Fruit fly (Drosophila melanogaster): ENCODE results near the gene Ktl.

The Ktl gene

dm6 chr3R:20866204-20866603, 30.9 kb downstream of the Ktl start, which contains the start of gene KaiR1D (continued):
- TF ChIP-seq scrt (GFP tag; optimal IDR thresholded peaks at IDR 0.05) (peak; percentile 87), ase (GFP tag; IDR thresholded peaks at IDR 0.05) (no peak), CG7745 (tag; optimal IDR thresholded peaks at IDR 0.05) (no peak)

dm6 chr3R:20859845-20860244, 37.3 kb downstream of the Ktl start, which contains the start of gene Ir93a:
Gene Ir93a, minus strand, starts transcription at chr3R:20859945.
- no peak for TF ChIP-seq so (GFP tag; IDR thresholded peaks at IDR 0.05)
- no peak for TF ChIP-seq chif (GFP tag; optimal IDR thresholded peaks at IDR 0.05)
- TF ChIP-seq Xrp1 (GFP tag; IDR thresholded peaks at IDR 0.05) = no peak
- no peak for TF ChIP-seq CG2875 (GFP tag; optimal IDR thresholded peaks at IDR 0.05)
- TF ChIP-seq al (GFP tag; IDR thresholded peaks at IDR 0.05) = no peak
- TF ChIP-seq nau (GFP tag; optimal IDR thresholded peaks at IDR 0.05) = no peak
- TF ChIP-seq kah (GFP tag; optimal IDR thresholded peaks at IDR 0.05) = no peak
- TF ChIP-seq CG2712 (tag; optimal IDR thresholded peaks at IDR 0.05) = no peak
- no peak for TF ChIP-seq CG7745 (tag; optimal IDR thresholded peaks at IDR 0.05)
- no peak for TF ChIP-seq chm (GFP tag; IDR thresholded peaks at IDR 0.05)
- no peak for TF ChIP-seq Drgx (GFP tag; IDR thresholded peaks at IDR 0.05)
- TF ChIP-seq fd102C (GFP tag; optimal IDR thresholded peaks at IDR 0.05) = no peak
- TF ChIP-seq psq (GFP tag; optimal IDR thresholded peaks at IDR 0.05) = no peak
- no peak for TF ChIP-seq CG17186 (GFP tag; optimal IDR thresholded peaks at IDR 0.05)
- no peak for TF ChIP-seq dmrt11E (tag; optimal IDR thresholded peaks at IDR 0.05)
- TF ChIP-seq CG8765 (GFP tag; IDR thresholded peaks at IDR 0.05) = no peak
- no peak for TF ChIP-seq CG3995 (GFP tag; optimal IDR thresholded peaks at IDR 0.05)

dm6 chr3R:20850395-20851039, 46.6 kb downstream of the Ktl start, which contains the start of gene RpS30:
Gene RpS30, plus strand, starts transcription at chr3R:20850516.
- TF ChIP-seq gcm (GFP tag; optimal IDR thresholded peaks at IDR 0.05) (no peak), CG30431 (GFP tag; optimal IDR thresholded peaks at IDR 0.05) (no peak), Eip74EF (GFP tag; optimal IDR thresholded peaks at IDR 0.05) (peak in 1 of 2 experiments; percentile 4), CG17912 (GFP tag; optimal IDR thresholded peaks at IDR 0.05) (no peak), insv (GFP tag; optimal IDR thresholded peaks at IDR 0.05) (peak in 1 of 2 experiments; percentile 10), CG14965 (GFP tag; optimal IDR thresholded peaks at IDR 0.05; ENCODE audit: borderline replicate concordance) (no peak), Kr (GFP tag; optimal IDR thresholded peaks at IDR 0.05) (peak; percentile 86), Spps (tag; optimal IDR thresholded peaks at IDR 0.05) (peak; percentile 36), HLH3B (GFP tag; IDR thresholded peaks at IDR 0.05) (no peak), h (optimal IDR thresholded peaks at IDR 0.05) (no peak), CG8765 (GFP tag; IDR thresholded peaks at IDR 0.05) (no peak), Nf-YA (GFP tag; IDR thresholded peaks at IDR 0.05) (no peak), CG15073 (GFP tag; optimal IDR thresholded peaks at IDR 0.05) (no peak), B-H2 (GFP tag; optimal IDR thresholded peaks at IDR 0.05) (peak; percentile 65), CG13424 (tag; optimal IDR thresholded peaks at IDR 0.05) (peak; percentile 33), sens-2 (GFP tag; IDR thresholded peaks at IDR 0.05) (no peak), CG15479 (GFP tag; optimal IDR thresholded peaks at IDR 0.05) (peak; percentile 89), ro (GFP tag; IDR thresholded peaks at IDR 0.05) (no peak), CG1233 (GFP tag; optimal IDR thresholded peaks at IDR 0.05) (peak; percentile 16), CHES-1-like (GFP tag; optimal IDR thresholded peaks at IDR 0.05) (peak; percentile 57), CG2116 (GFP tag; optimal IDR thresholded peaks at IDR 0.05) (peak; percentile 95), Mes4 (GFP tag; optimal IDR thresholded peaks at IDR 0.05) (peak; percentile 53), pb (GFP tag; optimal IDR thresholded peaks at IDR 0.05) (peak; percentile 16), CG7357 (GFP tag; IDR thresholded peaks at IDR 0.05) (no peak), CG6791 (GFP tag; IDR thresholded peaks at IDR 0.05; ENCODE audit: partially characterized antibody) (peak; percentile 97), jumu (GFP tag; optimal IDR thresholded peaks at IDR 0.05) (no peak), ato (GFP tag; IDR thresholded peaks at IDR 0.05; ENCODE audit: partially characterized antibody) (peak; percentile 92), hbn (GFP tag; IDR thresholded peaks at IDR 0.05; ENCODE audit: partially characterized antibody) (peak; percentile 96), Sry-δ (GFP tag; optimal IDR thresholded peaks at IDR 0.05) (peak; percentile 95), phol (tag; optimal IDR thresholded peaks at IDR 0.05) (peak; percentile 100)
